Fruit fly (Drosophila melanogaster) whole organism, embryonic: Measurements from ENCODE around the gene Cngl.
A peak's percentile ranks its signal among the peaks of the same experiment; 100 is the strongest.

Experiments used
- Bdp1 ChIP-seq: fragments of 200-800 bp; sonication (Bioruptor generic); optimal IDR thresholded peaks from 3 replicates; lab custom pipeline; 2016; ENCODE audit warnings: missing biosample characterization, missing genetic modification characterization
- CG10565 ChIP-seq: fragments of 200-800 bp; sonication (Bioruptor generic); optimal IDR thresholded peaks from 3 replicates; lab custom pipeline; 2016; ENCODE audit warnings: missing biosample characterization, mild to moderate bottlenecking, missing genetic modification characterization
- CG1602 ChIP-seq: fragments of 200-800 bp; sonication (Bioruptor generic); optimal IDR thresholded peaks from 3 replicates; lab custom pipeline; 2016; ENCODE audit warnings: missing biosample characterization, missing genetic modification characterization
- CG16779 ChIP-seq: fragments of 200-800 bp; sonication (Bioruptor generic); IDR thresholded peaks from 2 replicates; pipeline ENCODE4 v1.3.6; 2022; ENCODE audit warnings: missing biosample characterization, missing genetic modification characterization
- CG17802 ChIP-seq: fragments of 200-800 bp; sonication (Bioruptor generic); optimal IDR thresholded peaks from 2 replicates; lab custom pipeline; 2018; ENCODE audit warnings: missing biosample characterization, mild to moderate bottlenecking, missing genetic modification characterization, moderate library complexity
- CG7745 ChIP-seq: fragments of 200-800 bp; sonication (Bioruptor generic); optimal IDR thresholded peaks from 2 replicates; lab custom pipeline; 2018; ENCODE audit warnings: missing biosample characterization, mild to moderate bottlenecking, missing genetic modification characterization, moderate library complexity
- Dad ChIP-seq: fragments of 200-800 bp; sonication (Bioruptor generic); optimal IDR thresholded peaks from 3 replicates; lab custom pipeline; 2016; ENCODE audit warnings: missing biosample characterization, missing genetic modification characterization
- Fer1 ChIP-seq: fragments of 200-800 bp; sonication (Bioruptor generic); optimal IDR thresholded peaks from 2 replicates; lab custom pipeline; 2017; ENCODE audit warnings: missing biosample characterization, mild to moderate bottlenecking, missing genetic modification characterization
- Med ChIP-seq: fragments of 200-800 bp; sonication (Bioruptor generic); peaks from one replicate; lab custom pipeline; 2016; ENCODE audit warnings: missing biosample characterization, missing genetic modification characterization, mild to moderate bottlenecking, inconsistent platforms, moderate library complexity
- NC2α ChIP-seq: fragments of 200-800 bp; sonication (Bioruptor generic); optimal IDR thresholded peaks from 2 replicates; lab custom pipeline; 2016; ENCODE audit warnings: missing biosample characterization, missing genetic modification characterization
- ewg ChIP-seq: fragments of 200-800 bp; sonication (Bioruptor generic); optimal IDR thresholded peaks from 3 replicates; lab custom pipeline; 2017; ENCODE audit warnings: mild to moderate bottlenecking, missing biosample characterization, missing genetic modification reagents, missing genetic modification characterization
- fd102C ChIP-seq: fragments of 200-800 bp; sonication (Bioruptor generic); optimal IDR thresholded peaks from 2 replicates; lab custom pipeline; 2018; ENCODE audit warnings: missing biosample characterization, mild to moderate bottlenecking, missing genetic modification characterization, moderate library complexity
- otp ChIP-seq: fragments of 200-800 bp; sonication (Bioruptor generic); IDR thresholded peaks from 3 replicates; pipeline ENCODE4, ENCODE4 v1.3.6; 2022; ENCODE audit warnings: missing biosample characterization, missing genetic modification characterization
- unc-4 ChIP-seq: fragments of 200-800 bp; sonication (Bioruptor generic); IDR thresholded peaks from 2 replicates; pipeline ENCODE4 v1.3.6; 2022; ENCODE audit warnings: missing biosample characterization, missing genetic modification characterization; ENCODE audit not compliant: partially characterized antibody

DNA sequence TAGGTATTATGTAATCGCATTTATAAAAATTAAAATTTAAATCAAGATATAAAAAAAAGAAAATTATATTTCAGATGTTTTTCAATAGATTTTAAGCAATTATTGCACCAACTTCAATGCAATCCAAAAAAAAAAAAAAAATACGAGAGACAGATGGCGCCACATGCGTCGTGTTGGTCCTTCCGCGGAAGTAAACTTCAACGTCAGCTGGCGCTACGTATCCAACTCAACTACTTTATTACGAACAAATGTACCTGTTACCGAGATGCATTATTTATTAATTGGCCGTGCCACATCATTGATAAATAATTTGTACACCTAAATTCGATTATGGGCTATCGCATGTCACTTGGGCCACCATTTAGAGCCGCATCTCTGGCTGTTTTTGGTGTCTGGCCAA, 87.4 kb downstream of the Cngl start:
- TF ChIP-seq CG16779 (GFP tag; lab: Robert Waterston, UW) (no peak), Dad (GFP tag; lab: Kevin White, UChicago) (no peak), fd102C (no peak), NC2α (GFP tag; lab: Kevin White, UChicago) (no peak), CG7745 (no peak), CG1602 (GFP tag; lab: Kevin White, UChicago) (no peak), Fer1 (GFP tag; lab: Kevin White, UChicago) (no peak), ewg (GFP tag; lab: Kevin White, UChicago) (no peak), CG10565 (GFP tag; lab: Kevin White, UChicago) (no peak), unc-4 (GFP tag; lab: Robert Waterston, UW) (no peak), CG17802 (tag; lab: Kevin White, UChicago) (no peak), Bdp1 (no peak), Med (GFP tag; lab: Kevin White, UChicago) (peak; percentile 10), otp (GFP tag; lab: Robert Waterston, UW) (no peak)
